Worm (Caenorhabditis elegans) whole organism, dauer: ENCODE measurements around the gene ani-2.

ENCODE experiments used
- unc-62 ChIP-seq: sonication (generic microtip); optimal IDR thresholded peaks from 2 replicates; lab custom pipeline; 2017; ENCODE audit warnings: missing biosample characterization, missing genetic modification reagents, missing genetic modification characterization

Gene ani-2

ce11 chrII:6379038-6379563 lies 13.9 kb upstream of the ani-2 start:
- TF ChIP-seq unc-62 (GFP tag; lab: Kevin White, UChicago), result no peak

DNA sequence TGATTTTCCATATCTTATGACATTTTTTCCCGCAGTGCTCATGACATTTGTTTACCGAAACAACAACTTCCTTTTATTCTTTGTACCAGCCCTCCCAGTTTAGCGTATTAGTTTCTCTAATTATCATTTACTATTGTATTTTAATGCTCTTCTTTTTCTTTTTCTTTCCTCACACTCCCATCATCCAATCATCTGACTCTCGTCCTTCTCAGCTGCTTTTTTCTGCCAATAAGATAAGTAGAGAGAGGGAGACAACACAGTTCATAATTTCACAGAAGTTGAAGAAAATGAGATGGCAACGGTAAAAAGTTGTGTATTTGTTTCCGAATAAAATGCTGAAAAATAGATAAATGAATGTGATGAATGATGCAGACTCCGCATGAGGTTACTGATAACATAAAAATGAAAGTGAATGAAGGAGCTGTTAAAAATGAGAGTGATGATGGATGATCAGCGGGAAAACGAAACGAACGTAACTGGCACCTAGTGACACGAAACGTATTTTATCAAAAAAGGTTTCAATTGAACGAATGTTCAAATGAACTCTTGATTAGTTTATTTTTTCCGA lies 12.3 kb upstream of the ani-2 start:
- no peak for TF ChIP-seq unc-62 (GFP tag; lab: Kevin White, UChicago)

- no peak for TF ChIP-seq unc-62 (GFP tag; lab: Kevin White, UChicago)
Measured at ce11 chrII:6376693-6377092, 11.5 kb upstream of the ani-2 start.

DNA sequence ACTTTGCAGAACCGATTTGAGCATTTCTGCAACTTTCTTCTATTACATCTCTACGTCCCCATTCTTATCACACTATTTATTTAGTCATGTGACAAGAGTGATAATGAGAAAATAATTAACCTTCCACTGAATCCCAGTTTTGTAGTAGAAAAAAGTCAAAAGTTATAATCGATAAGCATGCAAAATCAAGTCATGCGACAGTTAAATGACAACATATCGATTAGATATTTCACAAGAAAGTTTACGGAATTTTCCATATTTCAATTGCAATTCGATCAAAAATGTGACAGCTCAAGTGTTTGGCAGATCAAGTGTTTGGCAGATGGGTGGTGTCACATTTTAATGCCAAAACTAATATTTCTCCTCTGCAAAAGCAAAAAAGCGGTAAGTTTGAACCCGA lies 9.5 kb upstream of the ani-2 start:
- TF ChIP-seq unc-62 (GFP tag; lab: Kevin White, UChicago), result no peak

ce11 chrII:6373361-6373760 lies 8.2 kb upstream of the ani-2 start:
- no peak for TF ChIP-seq unc-62 (GFP tag; lab: Kevin White, UChicago)

DNA sequence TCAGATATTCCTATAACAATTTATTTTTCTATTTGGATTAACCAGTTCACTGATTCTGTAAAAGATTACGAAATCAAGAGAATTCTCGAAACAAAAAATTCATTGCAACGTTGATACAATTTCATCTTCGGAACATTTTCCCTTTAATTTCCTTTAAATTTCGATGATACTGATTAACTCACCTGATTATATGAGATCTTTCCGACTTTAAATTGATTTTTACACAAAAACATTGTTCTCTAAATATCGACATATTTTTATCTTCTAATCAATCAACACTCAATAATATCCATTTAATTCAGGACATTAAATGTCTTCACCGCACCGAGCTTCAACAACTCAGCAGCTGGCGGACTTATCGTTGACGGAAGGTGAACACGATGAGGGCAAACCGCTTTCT lies 5.8 kb upstream of the ani-2 start, which contains the start of gene lin-23:
Gene lin-23 (plus strand): TSS at position 301 of the 400 bp plus-strand sequence.
- TF ChIP-seq unc-62 (GFP tag; lab: Kevin White, UChicago), result no peak

DNA sequence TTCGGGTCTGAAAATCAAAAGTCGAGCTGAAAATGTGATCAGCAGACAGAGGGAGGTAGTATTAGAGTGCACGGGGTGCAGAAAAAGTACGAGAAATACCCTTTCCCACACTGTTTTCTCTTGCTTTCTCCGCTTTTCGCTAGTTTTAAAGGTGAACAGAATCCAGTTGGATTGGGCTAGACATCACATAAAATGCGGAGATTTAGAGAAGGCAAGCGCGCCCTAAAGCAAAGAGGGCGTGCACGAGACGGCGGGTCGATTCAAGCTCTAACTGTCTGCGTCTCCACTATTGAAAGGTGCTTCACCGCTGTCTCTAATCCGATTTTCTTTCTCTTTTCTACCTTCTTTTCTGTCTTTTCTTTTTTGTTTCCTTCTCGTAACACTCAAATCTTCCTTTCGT lies 4.9 kb upstream of the ani-2 start:
- TF ChIP-seq unc-62 (GFP tag; lab: Kevin White, UChicago), result no peak

ce11 chrII:6366696-6367095 lies 1.5 kb upstream of the ani-2 start, which contains the start of gene ctsa-4.1:
TSS of gene ctsa-4.1 (plus strand) at chrII:6366996.
- TF ChIP-seq unc-62 (GFP tag; lab: Kevin White, UChicago), result no peak

DNA sequence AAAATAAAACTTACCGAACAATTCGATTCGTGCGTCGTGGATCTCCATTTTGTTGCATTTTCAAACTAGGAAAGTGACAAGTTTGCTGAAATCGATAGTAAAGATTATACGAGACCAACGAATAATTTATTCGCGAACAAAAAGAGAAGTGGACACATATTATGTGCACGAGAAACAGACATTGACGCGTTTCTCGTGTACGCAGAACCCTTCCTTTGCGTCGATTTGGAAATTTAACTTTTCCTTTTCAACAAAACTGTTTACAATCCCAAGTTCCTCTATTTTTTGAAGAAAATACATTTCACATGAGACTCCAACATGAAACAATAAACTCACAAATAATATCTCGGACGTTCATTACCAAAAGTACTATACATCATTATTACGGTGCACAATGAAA lies 4.3 kb downstream of the ani-2 start, which contains the start of gene K10B2.4:
Gene K10B2.4 (minus strand): TSS at position 138 of the 400 bp plus-strand sequence.
- no peak for TF ChIP-seq unc-62 (GFP tag; lab: Kevin White, UChicago)

DNA sequence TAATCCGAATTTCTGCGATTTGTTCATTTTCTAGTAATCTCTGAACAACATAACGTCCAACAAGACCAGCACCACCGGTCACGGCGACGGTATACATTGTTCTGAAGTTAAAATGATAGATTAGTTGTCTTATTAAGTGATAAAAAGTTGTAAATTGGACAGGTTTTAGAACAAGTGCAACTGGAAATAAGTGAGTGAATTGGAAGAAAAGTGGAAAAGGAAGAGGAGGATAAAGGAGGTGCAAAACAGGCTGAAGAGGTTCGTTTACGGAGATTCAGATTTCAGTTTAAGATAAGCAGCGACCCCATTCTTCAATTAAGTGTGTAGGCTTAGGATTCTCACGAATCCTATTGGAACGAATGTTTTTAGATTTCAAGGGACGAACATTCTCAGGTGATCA lies 6.3 kb downstream of the ani-2 start, which contains the start of gene C32D5.12:
Gene C32D5.12 (minus strand): TSS at position 101 of the 400 bp plus-strand sequence.
- TF ChIP-seq unc-62 (GFP tag; lab: Kevin White, UChicago), result no peak

DNA sequence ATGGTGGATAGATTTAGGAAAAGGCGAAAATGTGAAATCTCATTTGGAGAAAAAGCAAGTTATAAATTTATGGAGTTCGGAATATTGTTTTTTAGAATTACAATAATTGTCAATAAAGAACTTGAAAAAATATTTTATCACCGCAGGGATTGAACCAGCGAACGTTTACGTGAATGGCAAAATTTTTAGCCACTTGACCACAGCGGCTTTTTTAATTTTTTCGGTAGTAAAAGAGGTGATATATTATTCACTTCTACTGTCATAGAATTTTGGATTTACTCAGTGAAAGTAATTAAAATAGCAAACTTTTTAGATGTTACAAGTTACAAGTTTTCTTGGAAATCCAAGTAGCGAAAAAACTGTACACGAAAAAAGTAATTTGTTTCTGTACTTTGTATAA lies 6.9 kb downstream of the ani-2 start:
- TF ChIP-seq unc-62 (GFP tag; lab: Kevin White, UChicago), result no peak

DNA sequence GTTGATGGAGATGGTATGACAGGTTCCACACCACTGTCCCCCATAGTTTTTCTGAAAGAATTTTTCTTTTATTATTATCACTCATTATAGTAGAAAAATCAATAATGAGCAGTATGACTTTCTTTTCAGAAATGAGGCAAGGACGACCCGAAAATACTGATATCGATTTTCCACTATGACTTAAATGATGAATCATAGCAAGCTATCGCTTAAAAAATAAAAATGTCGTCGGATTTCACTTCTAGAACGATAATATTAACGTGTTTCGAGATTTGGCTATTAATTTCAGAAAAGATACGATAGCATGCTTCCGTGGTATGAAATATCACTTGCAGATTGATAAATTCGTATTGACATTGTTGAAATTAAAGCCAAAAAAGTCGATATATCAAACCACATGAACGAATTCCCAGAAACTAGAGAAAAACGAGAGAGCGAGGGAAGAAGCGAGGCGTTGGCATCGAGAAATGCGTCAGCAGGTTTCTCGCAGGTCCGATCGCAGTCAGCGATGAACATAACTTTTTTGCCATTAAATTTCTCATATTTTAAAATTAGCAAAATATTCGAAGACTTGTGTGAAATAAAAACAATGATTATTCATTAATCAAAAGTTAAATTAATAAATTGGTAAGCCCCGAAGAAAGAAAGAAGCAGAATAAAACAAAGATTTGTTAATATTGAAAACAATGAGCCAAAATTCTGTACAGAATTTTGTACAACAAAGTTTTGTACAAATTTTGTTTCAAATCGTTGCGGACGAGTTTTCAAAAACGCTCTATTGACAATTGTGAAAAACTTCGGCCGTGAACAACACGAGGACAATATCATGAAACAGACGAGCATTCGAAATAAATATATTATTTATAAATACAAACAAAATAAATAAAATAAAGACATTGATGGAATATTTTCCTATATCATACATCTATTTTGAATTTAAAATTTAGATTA lies 9.5 kb downstream of the ani-2 start, which contains the start of gene C32D5.11:
Gene C32D5.11 (minus strand): TSS at position 51 of the 951 bp plus-strand sequence.
- TF ChIP-seq unc-62 (GFP tag; lab: Kevin White, UChicago), result no peak

DNA sequence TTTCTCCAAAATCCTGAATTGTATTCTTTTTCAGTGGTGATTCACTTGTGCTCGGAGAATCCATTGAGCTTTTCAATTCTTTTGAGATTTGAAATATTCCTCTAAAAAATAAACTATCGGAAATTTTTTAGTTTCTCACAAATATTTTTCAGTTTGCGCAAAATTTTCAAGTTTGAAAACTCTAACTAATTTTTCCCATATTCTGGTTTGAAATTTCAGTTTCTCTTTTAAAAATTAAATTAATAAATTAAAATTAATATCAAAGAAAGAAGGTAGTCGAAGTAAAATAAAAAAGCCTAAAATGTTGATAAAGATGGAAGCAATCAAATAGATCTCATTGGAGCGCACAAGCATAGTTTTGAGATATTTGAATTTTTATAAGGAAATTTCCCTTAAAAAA lies 13.3 kb downstream of the ani-2 start, which contains the start of gene C32D5.10:
Gene C32D5.10 (minus strand): TSS at position 101 of the 400 bp plus-strand sequence.
- TF ChIP-seq unc-62 (GFP tag; lab: Kevin White, UChicago), result no peak

- no peak for TF ChIP-seq unc-62 (GFP tag; lab: Kevin White, UChicago)
Measured at ce11 chrII:6349968-6350367, 15.2 kb downstream of the ani-2 start.

ce11 chrII:6348360-6348759 lies 16.8 kb downstream of the ani-2 start:
- peak; percentile 39 for TF ChIP-seq unc-62 (GFP tag; lab: Kevin White, UChicago)
